Worm (Caenorhabditis elegans) whole organism, L4/young adult: ENCODE results near the gene lgc-29.

Experiments
- W03F9.2 ChIP-seq: fragments of 150-350 bp; optimal IDR thresholded peaks from 2 replicates; lab custom pipeline; 2014; ENCODE audit warnings: missing biosample characterization, missing genetic modification characterization
- dao-5 ChIP-seq: sonication (generic microtip); optimal IDR thresholded peaks from 2 replicates; lab custom pipeline; 2016; ENCODE audit warnings: missing genotype, missing genetic modification characterization, moderate library complexity, missing compliant biosample characterization
- him-1 ChIP-seq: sonication (generic microtip); optimal IDR thresholded peaks from 2 replicates; lab custom pipeline; 2016; ENCODE audit warnings: missing genotype, missing genetic modification reagents, missing genetic modification characterization, missing compliant biosample characterization

DNA sequence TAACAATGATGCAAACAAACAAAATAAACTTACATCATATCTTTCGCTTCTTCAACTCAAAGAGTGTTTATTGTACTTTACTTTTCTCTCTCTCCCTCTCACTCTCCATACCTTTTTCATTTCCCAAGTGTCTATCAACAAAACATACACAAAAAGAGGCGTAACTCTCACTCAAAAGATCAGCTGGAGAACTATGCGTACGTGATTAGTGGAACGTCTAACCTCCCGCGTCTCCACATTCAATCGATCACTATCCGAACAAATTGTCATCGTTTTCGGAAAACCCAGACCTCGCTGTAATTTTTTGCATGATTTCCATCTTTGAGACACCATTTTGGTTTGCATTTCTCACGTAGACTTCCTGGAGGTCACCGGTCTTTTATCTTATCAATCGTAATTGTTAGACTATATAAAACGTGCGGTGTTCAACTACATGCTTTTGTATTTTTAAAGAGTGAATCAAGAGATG lies 7.3 kb upstream of the lgc-29 start, which contains the start of gene nhr-57:
- TF ChIP-seq him-1 (tag; lab: Kevin White, UChicago) (no peak), W03F9.2 (tag; lab: Kevin White, UChicago) (no peak), dao-5 (tag; lab: Kevin White, UChicago) (no peak)
